Fruit fly (Drosophila melanogaster) whole organism, adult: Measurements from ENCODE around the gene CG14507.

Experiments used
- CG11617 ChIP-seq: fragments of 200-800 bp; sonication (Bioruptor generic); optimal IDR thresholded peaks from 2 replicates; lab custom pipeline; 2017; ENCODE audit warnings: mild to moderate bottlenecking, missing biosample characterization, missing genetic modification reagents, missing genetic modification characterization
- CG12768 ChIP-seq: fragments of 200-800 bp; sonication (Bioruptor generic); optimal IDR thresholded peaks from 2 replicates; lab custom pipeline; 2017; ENCODE audit warnings: missing biosample characterization, missing genetic modification characterization, mild to moderate bottlenecking, moderate library complexity, missing genetic modification reagents
- CG14711 ChIP-seq: fragments of 200-800 bp; sonication (Bioruptor generic); optimal IDR thresholded peaks from 2 replicates; lab custom pipeline; 2018; ENCODE audit warnings: missing biosample characterization, mild to moderate bottlenecking, missing genetic modification characterization, moderate library complexity
- CG1620 ChIP-seq: fragments of 200-800 bp; sonication (Bioruptor generic); optimal IDR thresholded peaks from 2 replicates; lab custom pipeline; 2016; ENCODE audit warnings: missing biosample characterization, missing genetic modification characterization
- CG33017 ChIP-seq: fragments of 200-800 bp; sonication (Bioruptor generic); optimal IDR thresholded peaks from 2 replicates; lab custom pipeline; 2018; ENCODE audit warnings: missing biosample characterization, mild to moderate bottlenecking, missing genetic modification characterization, moderate library complexity
- CG7101 ChIP-seq: fragments of 200-800 bp; sonication (Bioruptor generic); optimal IDR thresholded peaks from 2 replicates; lab custom pipeline; 2018; ENCODE audit warnings: missing biosample characterization, mild to moderate bottlenecking, missing genetic modification characterization, moderate library complexity
- cic ChIP-seq: fragments of 200-800 bp; sonication (Bioruptor generic); optimal IDR thresholded peaks from 2 replicates; lab custom pipeline; 2017; ENCODE audit warnings: missing biosample characterization, mild to moderate bottlenecking, missing genetic modification characterization, moderate library complexity
- kay ChIP-seq: fragments of 200-800 bp; sonication (Bioruptor generic); peaks from one replicate; lab custom pipeline; 2016; ENCODE audit warnings: missing biosample characterization, missing genetic modification characterization, borderline replicate concordance
- pad ChIP-seq: fragments of 200-800 bp; sonication (Bioruptor generic); optimal IDR thresholded peaks from 3 replicates; lab custom pipeline; 2017; ENCODE audit warnings: missing biosample characterization, missing genetic modification characterization, mild to moderate bottlenecking, moderate library complexity, missing genetic modification reagents
- tj ChIP-seq: fragments of 200-800 bp; sonication (Bioruptor generic); optimal IDR thresholded peaks from 3 replicates; lab custom pipeline; 2017; ENCODE audit warnings: missing biosample characterization, mild to moderate bottlenecking, missing genetic modification characterization, moderate library complexity
- toe ChIP-seq: fragments of 200-800 bp; sonication (Bioruptor generic); optimal IDR thresholded peaks from 2 replicates; lab custom pipeline; 2016; ENCODE audit warnings: missing biosample characterization, missing genetic modification characterization

DNA sequence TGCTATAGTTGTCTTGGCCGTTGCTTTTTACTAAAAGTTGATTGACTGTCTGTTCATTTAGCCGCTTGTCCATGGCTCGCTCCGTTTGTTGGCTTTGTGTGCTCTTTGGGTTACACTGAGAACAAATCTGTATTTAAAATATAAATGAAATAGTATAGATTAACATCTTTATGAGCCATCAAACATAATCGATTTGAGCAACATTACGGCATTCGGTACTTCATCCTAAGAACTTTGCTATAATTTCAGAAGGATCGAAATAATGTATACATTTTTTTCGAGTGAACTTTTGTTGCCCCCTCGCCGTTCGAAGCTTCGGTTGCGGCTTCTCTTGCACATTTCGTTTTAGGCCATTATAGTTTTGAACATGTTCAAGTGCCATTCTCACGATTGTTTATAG lies 19.5 kb downstream of the CG14507 start:
- TF ChIP-seq CG33017 (tag; lab: Kevin White, UChicago) (no peak), pad (GFP tag; lab: Kevin White, UChicago) (no peak), kay (GFP tag; lab: Kevin White, UChicago) (no peak), CG11617 (GFP tag; lab: Kevin White, UChicago) (no peak), toe (GFP tag; lab: Kevin White, UChicago) (no peak), CG7101 (tag; lab: Kevin White, UChicago) (no peak), CG14711 (tag; lab: Kevin White, UChicago) (no peak), tj (no peak), CG1620 (GFP tag; lab: Kevin White, UChicago) (no peak), cic (GFP tag; lab: Kevin White, UChicago) (no peak), CG12768 (GFP tag; lab: Kevin White, UChicago) (no peak)
